ENCODE assay signal across 5 fruit fly cellular contexts in the genomic region with DNA sequence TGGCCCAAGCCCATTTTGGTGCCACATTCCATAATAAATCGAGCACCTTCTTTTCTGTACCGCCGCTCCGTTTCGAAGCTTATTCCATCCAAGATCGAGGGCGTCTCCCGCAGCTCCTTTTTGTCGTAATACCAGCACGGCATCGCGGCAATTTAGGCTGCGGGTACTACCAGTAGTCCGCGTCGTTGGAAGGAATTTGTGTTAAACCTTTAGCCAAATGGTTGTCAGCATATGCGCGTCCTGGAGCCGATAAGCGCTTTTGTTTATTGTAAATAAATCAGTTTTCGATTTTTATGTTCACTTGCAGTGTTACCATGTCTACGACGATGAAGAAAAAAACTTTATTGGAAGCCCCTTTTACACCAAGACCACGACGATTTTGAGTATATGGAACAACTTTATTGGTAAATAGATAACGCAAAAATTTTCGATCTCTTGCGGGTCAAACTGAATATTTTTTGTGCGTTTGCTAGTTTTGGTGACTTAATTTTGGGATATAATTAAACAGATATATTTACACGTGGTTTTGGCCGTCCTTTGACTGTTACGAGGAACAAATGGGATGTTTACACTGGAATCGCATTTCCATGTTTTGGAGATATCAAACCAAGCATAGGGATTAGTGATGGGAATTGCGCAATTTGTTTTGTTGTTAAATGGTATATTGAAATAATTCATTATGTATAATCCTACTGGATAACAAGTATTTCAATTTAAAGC.
TF ChIP-seq lines count a peak whose summit lies in the region.

A gene (minus strand): TSS at position 562 of the 720 bp plus-strand sequence.

- no peak for TF ChIP-seq CTCF in whole organism, embryonic (GFP tag; optimal IDR thresholded peaks at IDR 0.05; lab: Kevin White, UChicago)

TF ChIP-seq in whole organism, adult, 20 proteins besides CTCF, POLR2A, EP300 and RAD21:
- TF ChIP-seq CG5204 (GFP tag; optimal IDR thresholded peaks at IDR 0.05; lab: Kevin White, UChicago) (peak; percentile 47), CG14711 (tag; optimal IDR thresholded peaks at IDR 0.05; lab: Kevin White, UChicago) (no peak), toe (GFP tag; optimal IDR thresholded peaks at IDR 0.05; lab: Kevin White, UChicago) (peak; percentile 31), Hr96 (GFP tag; optimal IDR thresholded peaks at IDR 0.05; lab: Kevin White, UChicago) (peak; percentile 34), Mnt (GFP tag; optimal IDR thresholded peaks at IDR 0.05; lab: Kevin White, UChicago) (peak; percentile 57), ovo (GFP tag; optimal IDR thresholded peaks at IDR 0.05; lab: Kevin White, UChicago) (no peak), CG11617 (GFP tag; optimal IDR thresholded peaks at IDR 0.05; lab: Kevin White, UChicago) (no peak), CG7101 (tag; optimal IDR thresholded peaks at IDR 0.05; lab: Kevin White, UChicago) (peak; percentile 9), CG7045 (GFP tag; optimal IDR thresholded peaks at IDR 0.05; lab: Kevin White, UChicago) (peak; percentile 7), CG1620 (GFP tag; optimal IDR thresholded peaks at IDR 0.05; lab: Kevin White, UChicago) (peak; percentile 1)

TF ChIP-seq in whole organism, embryonic, 481 proteins besides CTCF, POLR2A, EP300 and RAD21 (continues in another document):
- no peak for TF ChIP-seq jing (GFP tag; optimal IDR thresholded peaks at IDR 0.05; lab: Kevin White, UChicago)
- TF ChIP-seq abd-A (tag; optimal IDR thresholded peaks at IDR 0.05; lab: Kevin White, UChicago): no peak
- no peak for TF ChIP-seq CG11696 (GFP tag; IDR thresholded peaks at IDR 0.05; lab: Robert Waterston, UW)
- peak; percentile 10 for TF ChIP-seq HLH54F (GFP tag; optimal IDR thresholded peaks at IDR 0.05; lab: Kevin White, UChicago)
- peak; percentile 47 for TF ChIP-seq mam (GFP tag; optimal IDR thresholded peaks at IDR 0.05; lab: Kevin White, UChicago)
- TF ChIP-seq CG7839 (tag; optimal IDR thresholded peaks at IDR 0.05; lab: Kevin White, UChicago): peak; percentile 28
- no peak for TF ChIP-seq otp (GFP tag; IDR thresholded peaks at IDR 0.05; lab: Robert Waterston, UW)
- TF ChIP-seq Max (GFP tag; optimal IDR thresholded peaks at IDR 0.05; lab: Kevin White, UChicago): peak; percentile 67
- TF ChIP-seq aop (GFP tag; IDR thresholded peaks at IDR 0.05; lab: Robert Waterston, UW): no peak
- peak; percentile 18 for TF ChIP-seq Antp (GFP tag; optimal IDR thresholded peaks at IDR 0.05; lab: Kevin White, UChicago)
- TF ChIP-seq Nf-YC (tag; optimal IDR thresholded peaks at IDR 0.05; lab: Kevin White, UChicago): no peak
- peak; percentile 42 for TF ChIP-seq HmgZ (tag; optimal IDR thresholded peaks at IDR 0.05; lab: Kevin White, UChicago)
- TF ChIP-seq CG18599 (GFP tag; optimal IDR thresholded peaks at IDR 0.05; lab: Kevin White, UChicago): no peak
- peak; percentile 80 for TF ChIP-seq Abd-B (GFP tag; optimal IDR thresholded peaks at IDR 0.05; lab: Kevin White, UChicago)
- peak; percentile 17 for TF ChIP-seq lilli (GFP tag; optimal IDR thresholded peaks at IDR 0.05; lab: Kevin White, UChicago)
- TF ChIP-seq chif (GFP tag; optimal IDR thresholded peaks at IDR 0.05; lab: Kevin White, UChicago): peak in 1 of 2 experiments; percentile 3
- TF ChIP-seq CG1024 (GFP tag; IDR thresholded peaks at IDR 0.05; lab: Robert Waterston, UW): peak; percentile 90
- no peak for TF ChIP-seq Vsx1 (GFP tag; optimal IDR thresholded peaks at IDR 0.05; lab: Kevin White, UChicago)

TF ChIP-seq in whole organism, prepupa, 60 proteins besides CTCF, POLR2A, EP300 and RAD21 (continues in another document):
- TF ChIP-seq CG32006 (GFP tag; optimal IDR thresholded peaks at IDR 0.05; lab: Kevin White, UChicago) (peak; percentile 34), CG6276 (GFP tag; optimal IDR thresholded peaks at IDR 0.05; lab: Kevin White, UChicago) (no peak), CG11294 (GFP tag; IDR thresholded peaks at IDR 0.05; lab: Robert Waterston, UW) (no peak), CG11762 (GFP tag; optimal IDR thresholded peaks at IDR 0.05; lab: Kevin White, UChicago; ENCODE audit: insufficient read depth) (no peak), fkh (GFP tag; optimal IDR thresholded peaks at IDR 0.05; lab: Kevin White, UChicago) (peak; percentile 10), Blimp-1 (GFP tag; optimal IDR thresholded peaks at IDR 0.05; lab: Kevin White, UChicago) (no peak), dac (GFP tag; optimal IDR thresholded peaks at IDR 0.05; lab: Kevin White, UChicago) (no peak), CG16779 (tag; optimal IDR thresholded peaks at IDR 0.05; lab: Kevin White, UChicago) (no peak), topi (GFP tag; optimal IDR thresholded peaks at IDR 0.05; lab: Kevin White, UChicago) (peak; percentile 10), cyc (GFP tag; optimal IDR thresholded peaks at IDR 0.05; lab: Kevin White, UChicago) (peak; percentile 14), Sox14 (GFP tag; optimal IDR thresholded peaks at IDR 0.05; lab: Kevin White, UChicago) (peak; percentile 56), esn (GFP tag; optimal IDR thresholded peaks at IDR 0.05; lab: Kevin White, UChicago) (no peak), achi (GFP tag; optimal IDR thresholded peaks at IDR 0.05; lab: Kevin White, UChicago) (peak; percentile 15), CG3032 (tag; optimal IDR thresholded peaks at IDR 0.05; lab: Kevin White, UChicago) (peak; percentile 3), salr (GFP tag; optimal IDR thresholded peaks at IDR 0.05; lab: Kevin White, UChicago) (no peak), CG3919 (GFP tag; optimal IDR thresholded peaks at IDR 0.05; lab: Kevin White, UChicago) (no peak), Smox (GFP tag; optimal IDR thresholded peaks at IDR 0.05; lab: Kevin White, UChicago) (peak; percentile 20), Ets21C (GFP tag; optimal IDR thresholded peaks at IDR 0.05; lab: Kevin White, UChicago) (peak; percentile 37), spab (GFP tag; optimal IDR thresholded peaks at IDR 0.05; lab: Kevin White, UChicago) (no peak)

TF ChIP-seq in whole organism, pupa, 21 proteins besides CTCF, POLR2A, EP300 and RAD21:
- peak; percentile 4 for TF ChIP-seq CG34367 (tag; optimal IDR thresholded peaks at IDR 0.05; lab: Kevin White, UChicago)
- no peak for TF ChIP-seq D1 (tag; optimal IDR thresholded peaks at IDR 0.05; lab: Kevin White, UChicago)
- TF ChIP-seq CG15710 (tag; optimal IDR thresholded peaks at IDR 0.05; lab: Kevin White, UChicago): peak; percentile 1
- TF ChIP-seq CG9948 (tag; optimal IDR thresholded peaks at IDR 0.05; lab: Kevin White, UChicago): no peak
- TF ChIP-seq CG13204 (GFP tag; optimal IDR thresholded peaks at IDR 0.05; lab: Kevin White, UChicago): no peak
- no peak for TF ChIP-seq Pif1A (GFP tag; optimal IDR thresholded peaks at IDR 0.05; lab: Kevin White, UChicago)

TF ChIP-seq in whole organism, wandering third instar larva, 38 proteins besides CTCF, POLR2A, EP300 and RAD21:
- TF ChIP-seq Rel (GFP tag; optimal IDR thresholded peaks at IDR 0.05; lab: Kevin White, UChicago) (no peak), Rel (tag; optimal IDR thresholded peaks at IDR 0.05; lab: Kevin White, UChicago) (peak; percentile 8), Hnf4 (GFP tag; optimal IDR thresholded peaks at IDR 0.05; lab: Kevin White, UChicago) (peak; percentile 32), pan (optimal IDR thresholded peaks at IDR 0.05; lab: Kevin White, UChicago) (no peak), HLH106 (tag; optimal IDR thresholded peaks at IDR 0.05; lab: Kevin White, UChicago) (peak; percentile 43), N (GFP tag; optimal IDR thresholded peaks at IDR 0.05; lab: Kevin White, UChicago) (peak; percentile 65), Myc (optimal IDR thresholded peaks at IDR 0.05; lab: Kevin White, UChicago) (peak; percentile 53), CrebA (GFP tag; optimal IDR thresholded peaks at IDR 0.05; lab: Kevin White, UChicago; ENCODE audit: borderline replicate concordance) (no peak), foxo (GFP tag; optimal IDR thresholded peaks at IDR 0.05; lab: Kevin White, UChicago) (peak in 1 of 2 experiments; percentile 3), woc (GFP tag; optimal IDR thresholded peaks at IDR 0.05; lab: Kevin White, UChicago) (peak; percentile 74), jim (GFP tag; optimal IDR thresholded peaks at IDR 0.05; lab: Kevin White, UChicago) (no peak), sv (GFP tag; optimal IDR thresholded peaks at IDR 0.05; lab: Kevin White, UChicago) (no peak)
TF ChIP-seq in whole organism, wandering third instar larva: peak in this region for 7.
